Worm (Caenorhabditis elegans) whole organism, young adult: Measurements from ENCODE around the gene snf-9.

Source experiments
- B0336.3 ChIP-seq: fragments of 200-800 bp; sonication (Bioruptor generic); IDR thresholded peaks from 2 replicates; pipeline ENCODE4 v1.3.6; 2022; ENCODE audit warnings: missing genetic modification characterization, missing compliant biosample characterization
- F10E7.11 ChIP-seq: sonication (generic microtip); optimal IDR thresholded peaks from 2 replicates; lab custom pipeline; 2017; ENCODE audit warnings: mild to moderate bottlenecking, missing genetic modification characterization, moderate library complexity, missing compliant biosample characterization
- F23B12.7 ChIP-seq: sonication (generic microtip); optimal IDR thresholded peaks from 2 replicates; lab custom pipeline; 2017; ENCODE audit warnings: missing genetic modification characterization, mild to moderate bottlenecking, missing compliant biosample characterization, antibody characterized with exemption, moderate library complexity; ENCODE audit not compliant: insufficient read depth
- F33H1.4 ChIP-seq: fragments of 200-800 bp; sonication (Bioruptor generic); IDR thresholded peaks from 2 replicates; pipeline ENCODE4 v1.3.6; 2022; ENCODE audit warnings: missing genetic modification reagents, missing genetic modification characterization, missing compliant biosample characterization
- F39B2.1 ChIP-seq: fragments of 200-800 bp; sonication (Bioruptor generic); IDR thresholded peaks from 2 replicates; pipeline ENCODE4 v1.3.6; 2022; ENCODE audit warnings: missing genetic modification reagents, missing genetic modification characterization, missing compliant biosample characterization
- F55B11.4 ChIP-seq: sonication (generic microtip); optimal IDR thresholded peaks from 2 replicates; lab custom pipeline; 2016; ENCODE audit warnings: missing compliant biosample characterization, missing genetic modification characterization, borderline replicate concordance; ENCODE audit not compliant: insufficient read depth
- F57A8.1 ChIP-seq: fragments of 200-800 bp; sonication (Bioruptor generic); optimal IDR thresholded peaks from 2 replicates; lab custom pipeline; 2018; ENCODE audit warnings: mild to moderate bottlenecking, missing genetic modification characterization, moderate library complexity, missing compliant biosample characterization
- F57C9.4 ChIP-seq: sonication (generic microtip); optimal IDR thresholded peaks from 2 replicates; lab custom pipeline; 2017; ENCODE audit warnings: mild to moderate bottlenecking, missing genetic modification characterization, missing compliant biosample characterization
- T26A5.8 ChIP-seq: sonication (generic microtip); optimal IDR thresholded peaks from 2 replicates; lab custom pipeline; 2016; ENCODE audit warnings: missing genetic modification characterization, missing compliant biosample characterization
- Y53G8AR.9 ChIP-seq: fragments of 200-800 bp; sonication (Bioruptor generic); conservative IDR thresholded peaks from 2 replicates; pipeline ENCODE4 v1.3.6; 2022; ENCODE audit warnings: missing genetic modification reagents, missing genetic modification characterization, missing compliant biosample characterization
- Y56A3A.18 ChIP-seq: fragments of 200-800 bp; sonication (Bioruptor generic); IDR thresholded peaks from 2 replicates; pipeline ENCODE4 v1.3.6; 2022; ENCODE audit warnings: missing genetic modification reagents, missing genetic modification characterization, missing compliant biosample characterization
- Y67H2A.10 ChIP-seq: fragments of 200-800 bp; sonication (Bioruptor generic); conservative IDR thresholded peaks from 2 replicates; pipeline ENCODE4 v1.3.6; 2022; ENCODE audit warnings: missing genetic modification reagents, missing genetic modification characterization, missing compliant biosample characterization
- Y95B8A.8 ChIP-seq: fragments of 200-800 bp; sonication (Bioruptor generic); IDR thresholded peaks from 2 replicates; pipeline ENCODE4 v1.3.6; 2022; ENCODE audit warnings: missing genetic modification reagents, missing genetic modification characterization, missing compliant biosample characterization
- ZK185.1 ChIP-seq: sonication (generic microtip); optimal IDR thresholded peaks from 2 replicates; lab custom pipeline; 2016; ENCODE audit warnings: mild to moderate bottlenecking, missing genetic modification characterization, missing compliant biosample characterization; ENCODE audit not compliant: poor library complexity, severe bottlenecking
- ama-1 ChIP-seq, 3 experiments: fragments of 150-350 bp in 1 of 3; sonication (generic microtip) in 2 of 3; optimal IDR thresholded peaks; 2 replicates each; lab custom pipeline; 2014 to 2018; ENCODE audit warnings: missing biosample characterization in 2 of 3, missing genetic modification characterization in 2 of 3, missing genetic modification reagents in 2 of 3
- aptf-3 ChIP-seq: fragments of 200-800 bp; sonication (Bioruptor generic); IDR thresholded peaks from 2 replicates; pipeline ENCODE4 v1.3.6; 2022; ENCODE audit warnings: missing genetic modification characterization, missing compliant biosample characterization
- attf-3 ChIP-seq: fragments of 200-800 bp; sonication (Bioruptor generic); conservative IDR thresholded peaks from 2 replicates; pipeline ENCODE4 v1.3.6; 2022; ENCODE audit warnings: missing genetic modification reagents, missing genetic modification characterization, missing compliant biosample characterization
- attf-5 ChIP-seq: fragments of 200-800 bp; sonication (Bioruptor generic); optimal IDR thresholded peaks from 2 replicates; lab custom pipeline; 2018; ENCODE audit warnings: mild to moderate bottlenecking, missing genetic modification characterization, missing compliant biosample characterization
- bed-1 ChIP-seq: fragments of 200-800 bp; sonication (Bioruptor generic); IDR thresholded peaks from 2 replicates; pipeline ENCODE4 v1.3.6; 2022; ENCODE audit warnings: missing genetic modification reagents, missing genetic modification characterization, missing compliant biosample characterization
- ceh-100 ChIP-seq: fragments of 200-800 bp; sonication (Bioruptor generic); IDR thresholded peaks from 2 replicates; pipeline ENCODE4 v1.3.6; 2022; ENCODE audit warnings: missing genetic modification reagents, missing genetic modification characterization, missing compliant biosample characterization
- ceh-58 ChIP-seq: fragments of 200-800 bp; sonication (Bioruptor generic); IDR thresholded peaks from 2 replicates; pipeline ENCODE4 v1.3.6; 2022; ENCODE audit warnings: missing genetic modification characterization, missing compliant biosample characterization
- chd-7 ChIP-seq: sonication (generic microtip); optimal IDR thresholded peaks from 2 replicates; lab custom pipeline; 2016; ENCODE audit warnings: mild to moderate bottlenecking, missing genetic modification characterization, moderate library complexity, missing compliant biosample characterization
- die-1 ChIP-seq: sonication (generic microtip); optimal IDR thresholded peaks from 2 replicates; lab custom pipeline; 2016; ENCODE audit warnings: missing genotype, mild to moderate bottlenecking, missing genetic modification characterization, missing compliant biosample characterization
- hsf-1 ChIP-seq: fragments of 200-800 bp; sonication (Bioruptor generic); IDR thresholded peaks from 2 replicates; pipeline ENCODE4 v1.3.6; 2022; ENCODE audit warnings: missing genetic modification reagents, missing genetic modification characterization, missing compliant biosample characterization
- lin-35 ChIP-seq, 3 experiments: fragments of 150-350 bp in 2 of 3; sonication (generic microtip) in 1 of 3; optimal IDR thresholded peaks; 2 replicates each; lab custom pipeline; 2014 to 2018; ENCODE audit warnings: missing biosample characterization in 3 of 3, missing genetic modification characterization in 3 of 3, missing genetic modification reagents in 3 of 3
- lin-54 ChIP-seq: fragments of 200-800 bp; sonication (Bioruptor generic); optimal IDR thresholded peaks from 2 replicates; lab custom pipeline; 2018; ENCODE audit warnings: mild to moderate bottlenecking, missing genetic modification characterization, missing compliant biosample characterization
- lir-1 ChIP-seq: fragments of 200-800 bp; sonication (Bioruptor generic); conservative IDR thresholded peaks from 2 replicates; pipeline ENCODE4 v1.3.6; 2022; ENCODE audit warnings: missing genetic modification reagents, missing genetic modification characterization, missing compliant biosample characterization
- lsl-1 ChIP-seq: fragments of 200-800 bp; sonication (Bioruptor generic); optimal IDR thresholded peaks from 2 replicates; lab custom pipeline; 2018; ENCODE audit warnings: mild to moderate bottlenecking, missing genetic modification characterization, moderate library complexity, missing compliant biosample characterization
- lsy-27 ChIP-seq: sonication (generic microtip); optimal IDR thresholded peaks from 2 replicates; lab custom pipeline; 2017; ENCODE audit warnings: missing genetic modification characterization, mild to moderate bottlenecking, missing compliant biosample characterization, antibody characterized with exemption, missing genotype, borderline replicate concordance; ENCODE audit not compliant: insufficient read depth
- madf-10 ChIP-seq: sonication (generic microtip); optimal IDR thresholded peaks from 2 replicates; lab custom pipeline; 2016; ENCODE audit warnings: mild to moderate bottlenecking, missing genetic modification characterization, missing compliant biosample characterization
- madf-3 ChIP-seq: fragments of 200-800 bp; sonication (Bioruptor generic); IDR thresholded peaks from 2 replicates; pipeline ENCODE4 v1.3.6; 2022; ENCODE audit warnings: missing genetic modification reagents, missing genetic modification characterization, missing compliant biosample characterization
- mel-28 ChIP-seq: sonication (generic microtip); optimal IDR thresholded peaks from 2 replicates; lab custom pipeline; 2016; ENCODE audit warnings: borderline replicate concordance, mild to moderate bottlenecking, missing genetic modification characterization, missing compliant biosample characterization
- mes-4 ChIP-seq: sonication (generic microtip); optimal IDR thresholded peaks from 2 replicates; lab custom pipeline; 2016; ENCODE audit warnings: missing genotype, missing genetic modification characterization, missing compliant biosample characterization
- mxl-1 ChIP-seq: sonication (generic microtip); optimal IDR thresholded peaks from 2 replicates; lab custom pipeline; 2016; ENCODE audit warnings: missing genetic modification characterization, missing compliant biosample characterization
- nhr-179 ChIP-seq: sonication (generic microtip); optimal IDR thresholded peaks from 2 replicates; lab custom pipeline; 2016; ENCODE audit warnings: mild to moderate bottlenecking, missing genetic modification characterization, missing compliant biosample characterization
- nhr-27 ChIP-seq: fragments of 200-800 bp; sonication (Bioruptor generic); optimal IDR thresholded peaks from 2 replicates; lab custom pipeline; 2018; ENCODE audit warnings: mild to moderate bottlenecking, missing genetic modification characterization, moderate library complexity, missing compliant biosample characterization
- rec-8 ChIP-seq, 2 experiments: sonication (generic microtip); optimal IDR thresholded peaks; 2 replicates each; lab custom pipeline; 2016; ENCODE audit warnings: mild to moderate bottlenecking in 2 of 2, missing genetic modification characterization in 2 of 2, missing genetic modification reagents in 2 of 2, missing genotype in 2 of 2, missing biosample characterization in 1 of 2, missing compliant biosample characterization in 1 of 2, moderate library complexity in 1 of 2
- rpc-1 ChIP-seq, 2 experiments: fragments of 150-350 bp in 1 of 2; sonication (generic microtip) in 1 of 2; optimal IDR thresholded peaks; 2 replicates each; lab custom pipeline; 2014 to 2018; ENCODE audit warnings: missing biosample characterization in 1 of 2, missing genetic modification characterization in 1 of 2, missing genetic modification reagents in 1 of 2, missing genotype in 1 of 2
- sdz-38 ChIP-seq: sonication (generic microtip); optimal IDR thresholded peaks from 2 replicates; lab custom pipeline; 2016; ENCODE audit warnings: missing genotype, missing genetic modification characterization, missing compliant biosample characterization
- sea-2 ChIP-seq: fragments of 200-800 bp; sonication (Bioruptor generic); IDR thresholded peaks from 2 replicates; pipeline ENCODE4 v1.3.6; 2022; ENCODE audit warnings: missing genetic modification characterization, missing compliant biosample characterization
- snpc-1.1 ChIP-seq: sonication (generic microtip); optimal IDR thresholded peaks from 2 replicates; lab custom pipeline; 2017; ENCODE audit warnings: missing genetic modification characterization, mild to moderate bottlenecking, missing compliant biosample characterization, antibody characterized with exemption, moderate library complexity, missing genotype, missing genetic modification reagents; ENCODE audit not compliant: insufficient read depth
- snpc-1.3 ChIP-seq: sonication (generic microtip); optimal IDR thresholded peaks from 2 replicates; lab custom pipeline; 2017; ENCODE audit warnings: missing genetic modification characterization, mild to moderate bottlenecking, missing compliant biosample characterization, antibody characterized with exemption, moderate library complexity, missing genotype, missing genetic modification reagents; ENCODE audit not compliant: insufficient read depth
- somi-1 ChIP-seq: fragments of 200-800 bp; sonication (Bioruptor generic); optimal IDR thresholded peaks from 2 replicates; lab custom pipeline; 2018; ENCODE audit warnings: mild to moderate bottlenecking, missing genetic modification characterization, missing compliant biosample characterization
- unc-62 ChIP-seq: fragments of 150-350 bp; optimal IDR thresholded peaks from 2 replicates; lab custom pipeline; 2014; ENCODE audit warnings: missing biosample characterization, missing genetic modification reagents, missing genetic modification characterization
- xnd-1 ChIP-seq: sonication (generic microtip); optimal IDR thresholded peaks from 2 replicates; lab custom pipeline; 2016; ENCODE audit warnings: missing genotype, missing genetic modification reagents, missing genetic modification characterization, missing compliant biosample characterization
- ztf-22 ChIP-seq: fragments of 200-800 bp; sonication (Bioruptor generic); optimal IDR thresholded peaks from 2 replicates; lab custom pipeline; 2018; ENCODE audit warnings: mild to moderate bottlenecking, missing genetic modification characterization, moderate library complexity, missing compliant biosample characterization

The snf-9 gene

ce11 chrIV:17278363-17278762 is 33.6 kb upstream of the snf-9 start (continued):
- peak; percentile 24; the same call in 1 of the 2 replicates for TF ChIP-seq aptf-3
- TF ChIP-seq lin-54 (GFP tag; lab: Kevin White, UChicago): peak; percentile 93
- no peak for TF ChIP-seq rec-8 (tag; optimal IDR thresholded peaks at IDR 0.05; lab: Kevin White, UChicago)
- TF ChIP-seq madf-10 (tag; lab: Kevin White, UChicago): peak; percentile 91
- peak; percentile 57 for TF ChIP-seq xnd-1
- peak; percentile 94 for TF ChIP-seq Y95B8A.8 (GFP tag; lab: Robert Waterston, UW)
- TF ChIP-seq ceh-100: peak; percentile 81
- no peak for TF ChIP-seq bed-1 (GFP tag; lab: Robert Waterston, UW)
- TF ChIP-seq lir-1 (GFP tag; lab: Robert Waterston, UW): peak; percentile 96
- no peak for TF ChIP-seq F57C9.4 (tag; lab: Kevin White, UChicago)
- no peak for TF ChIP-seq F23B12.7
- no peak for TF ChIP-seq mes-4 (tag; lab: Kevin White, UChicago)
- no peak for TF ChIP-seq F57A8.1 (GFP tag; lab: Kevin White, UChicago)
- peak; percentile 93 for TF ChIP-seq B0336.3 (GFP tag; lab: Robert Waterston, UW)
- TF ChIP-seq F39B2.1 (GFP tag; lab: Robert Waterston, UW): no peak
- no peak for TF ChIP-seq unc-62 (GFP tag; lab: Kevin White, UChicago)
- TF ChIP-seq sea-2 (GFP tag; lab: Robert Waterston, UW): peak; percentile 73; the same call in 1 of the 2 replicates
- TF ChIP-seq nhr-179 (tag; lab: Kevin White, UChicago): no peak
- peak; percentile 81 for TF ChIP-seq F10E7.11
- peak; percentile 5 for TF ChIP-seq T26A5.8
- peak; percentile 61 for TF ChIP-seq snpc-1.3 (tag; lab: Kevin White, UChicago)
- TF ChIP-seq lin-35 (GFP tag; optimal IDR thresholded peaks at IDR 0.05; lab: Kevin White, UChicago): peak in 2 of 3 experiments; percentile 85 to 89
- peak; percentile 82 for TF ChIP-seq mel-28 (tag; lab: Kevin White, UChicago)
- TF ChIP-seq ama-1 (optimal IDR thresholded peaks at IDR 0.05; lab: Kevin White, UChicago): peak; percentile 44
- peak in 1 of 2 experiments; percentile 74 for TF ChIP-seq ama-1 (GFP tag; optimal IDR thresholded peaks at IDR 0.05; lab: Kevin White, UChicago)
- TF ChIP-seq attf-5 (GFP tag; lab: Kevin White, UChicago): peak; percentile 91
- TF ChIP-seq sdz-38: no peak
- TF ChIP-seq ZK185.1 (tag; lab: Kevin White, UChicago): peak; percentile 79
- TF ChIP-seq somi-1 (GFP tag; lab: Kevin White, UChicago): peak; percentile 98
- peak; percentile 97 for TF ChIP-seq Y53G8AR.9
- TF ChIP-seq lsl-1 (GFP tag; lab: Kevin White, UChicago): peak; percentile 64
- TF ChIP-seq mxl-1 (tag; lab: Kevin White, UChicago): no peak
- peak; percentile 1 for TF ChIP-seq lsy-27 (tag; lab: Kevin White, UChicago)
- TF ChIP-seq chd-7: peak; percentile 97
- peak; percentile 24 for TF ChIP-seq die-1 (tag; lab: Kevin White, UChicago)
- no peak for TF ChIP-seq ztf-22 (GFP tag; lab: Kevin White, UChicago)
- TF ChIP-seq Y67H2A.10: peak; percentile 97
- TF ChIP-seq hsf-1 (GFP tag; lab: Robert Waterston, UW): peak; percentile 100
- TF ChIP-seq ceh-58: no peak
- TF ChIP-seq snpc-1.1 (tag; lab: Kevin White, UChicago): no peak
- TF ChIP-seq attf-3 (GFP tag; lab: Robert Waterston, UW): peak; percentile 74
- TF ChIP-seq rpc-1 (optimal IDR thresholded peaks at IDR 0.05; lab: Kevin White, UChicago): peak; percentile 80
- TF ChIP-seq rpc-1 (tag; optimal IDR thresholded peaks at IDR 0.05; lab: Kevin White, UChicago): no peak
- peak; percentile 29 for TF ChIP-seq nhr-27 (tag; lab: Kevin White, UChicago)
- peak; percentile 73 for TF ChIP-seq F33H1.4 (GFP tag; lab: Robert Waterston, UW)
- no peak for TF ChIP-seq F55B11.4 (tag; lab: Kevin White, UChicago)
- peak; percentile 94 for TF ChIP-seq madf-3 (GFP tag; lab: Robert Waterston, UW)
- 0 out of 2 replicates have a peak, but pooled peaks have one; percentile 38 for TF ChIP-seq Y56A3A.18 (GFP tag; lab: Robert Waterston, UW)
